Fruit fly (Drosophila melanogaster) S2 (cell line): Measurements from ENCODE around the gene CG32176.

Source experiments
- CG8478 ChIP-seq: fragments of >200 bp; optimal IDR thresholded peaks from 2 replicates; lab custom pipeline; 2018
- CTCF ChIP-seq, 2 experiments: fragments of >200 bp; optimal IDR thresholded peaks; 2 replicates each; lab custom pipeline; 2018

Gene CG32176

dm6 chr3L:17478826-17479225 lies 45.2 kb downstream of the CG32176 start, which contains the start of the genes CG13733 and qjt:
Gene CG13733 (minus strand): TSS chr3L:17478926.
Gene qjt (plus strand): TSS chr3L:17479096.
- TF ChIP-seq CG8478 (no peak), CTCF (optimal IDR thresholded peaks at IDR 0.05; lab: Kevin White, UChicago) (no peak)

- TF ChIP-seq CTCF (optimal IDR thresholded peaks at IDR 0.05; lab: Kevin White, UChicago) (no peak), CG8478 (no peak)
Observed at dm6 chr3L:17485280-17485792, 51.7 kb downstream of the CG32176 start.

DNA sequence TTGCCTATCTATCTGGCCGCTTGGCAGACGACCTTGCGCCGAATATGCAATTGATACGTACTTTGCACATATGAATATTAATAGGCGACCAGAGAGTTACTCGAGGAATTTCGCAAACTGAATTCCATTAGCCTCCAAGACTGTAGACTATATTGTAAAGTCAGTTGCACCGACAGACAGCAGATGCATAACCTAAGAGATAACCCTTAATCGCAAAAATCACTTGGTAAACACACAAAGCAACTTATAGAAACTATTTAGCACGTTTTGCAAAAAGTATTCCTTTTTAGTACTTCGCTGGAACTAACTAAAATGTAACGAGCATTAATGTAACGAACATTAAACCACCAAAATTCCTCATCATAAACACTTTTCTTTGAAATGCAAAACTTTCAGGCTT lies 52.5 kb downstream of the CG32176 start, which contains the start of gene CG6333:
TSS of gene CG6333 (minus strand) at position 101 of the 400 bp plus-strand sequence.
- TF ChIP-seq CG8478 (no peak), CTCF (optimal IDR thresholded peaks at IDR 0.05; lab: Kevin White, UChicago) (no peak)

dm6 chr3L:17486794-17487726 lies 53.4 kb downstream of the CG32176 start, which contains the start of gene Oatp74D:
Gene Oatp74D (plus strand): TSS chr3L:17487118.
- TF ChIP-seq CTCF (optimal IDR thresholded peaks at IDR 0.05; lab: Kevin White, UChicago) (no peak), CG8478 (no peak)
